Fruit fly (Drosophila melanogaster): ENCODE measurements around the gene Pus10.

DNA sequence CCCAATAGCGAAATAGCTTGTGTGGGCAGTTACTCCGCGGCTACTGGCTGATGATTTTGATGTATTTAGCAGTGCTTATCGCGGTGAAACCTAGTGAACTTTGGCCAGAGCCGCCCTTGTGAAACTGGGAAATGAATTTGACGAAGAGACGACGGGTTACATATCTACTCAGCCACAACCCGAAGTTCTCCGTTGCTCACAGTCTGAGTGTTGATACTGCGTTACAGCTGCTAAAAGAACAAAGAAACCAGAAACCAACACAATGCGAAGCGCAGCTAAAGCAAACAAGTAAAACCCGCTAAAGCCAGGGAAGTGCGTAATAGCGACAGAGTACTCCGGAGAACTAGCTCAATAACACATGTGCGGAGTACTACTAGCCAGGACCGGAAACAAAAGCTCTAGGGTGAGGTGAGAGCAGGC lies 26.8 kb downstream of the Pus10 start:
- TF ChIP-seq CG15336 (GFP tag; IDR thresholded peaks at IDR 0.05) (no peak), Hr39 (GFP tag; optimal IDR thresholded peaks at IDR 0.05) (no peak), acj6 (GFP tag; optimal IDR thresholded peaks at IDR 0.05) (no peak), eg (GFP tag; IDR thresholded peaks at IDR 0.05) (peak; percentile 18; the same call in 1 of the 3 replicates), ss (GFP tag; optimal IDR thresholded peaks at IDR 0.05) (peak in 1 of 2 experiments; percentile 62), Met (GFP tag; optimal IDR thresholded peaks at IDR 0.05) (no peak), Lpt (GFP tag; optimal IDR thresholded peaks at IDR 0.05) (no peak), salr (GFP tag; optimal IDR thresholded peaks at IDR 0.05) (no peak), Smox (GFP tag; optimal IDR thresholded peaks at IDR 0.05) (no peak), CG11294 (GFP tag; IDR thresholded peaks at IDR 0.05) (no peak), CG4318 (GFP tag; optimal IDR thresholded peaks at IDR 0.05) (no peak), CG11762 (GFP tag; optimal IDR thresholded peaks at IDR 0.05; ENCODE audit: insufficient read depth) (no peak)

All from whole organism, prepupa.